Worm (Caenorhabditis elegans) whole organism, L1 larva: ENCODE measurements around the gene C38D4.7.

Source experiments
- C16A3.4 ChIP-seq: fragments of 150-350 bp; optimal IDR thresholded peaks from 2 replicates; lab custom pipeline; 2014; ENCODE audit warnings: missing biosample characterization, missing genetic modification characterization
- Y116A8C.19 ChIP-seq: sonication (generic microtip); optimal IDR thresholded peaks from 2 replicates; lab custom pipeline; 2016; ENCODE audit warnings: missing compliant biosample characterization, missing genetic modification characterization, borderline replicate concordance
- aha-1 ChIP-seq: fragments of 150-350 bp; optimal IDR thresholded peaks from 2 replicates; lab custom pipeline; 2014; ENCODE audit warnings: missing biosample characterization, missing genetic modification characterization
- alr-1 ChIP-seq: fragments of 200-800 bp; sonication (Bioruptor generic); optimal IDR thresholded peaks from 2 replicates; lab custom pipeline; 2018; ENCODE audit warnings: borderline replicate concordance, mild to moderate bottlenecking, missing genetic modification characterization, missing compliant biosample characterization
- aly-2 ChIP-seq: fragments of 150-350 bp; optimal IDR thresholded peaks from 2 replicates; lab custom pipeline; 2014; ENCODE audit warnings: missing biosample characterization, missing genetic modification characterization
- ceh-63 ChIP-seq: fragments of 200-800 bp; sonication (Bioruptor generic); optimal IDR thresholded peaks from 2 replicates; lab custom pipeline; 2018; ENCODE audit warnings: mild to moderate bottlenecking, missing genetic modification characterization, missing compliant biosample characterization
- dsc-1 ChIP-seq: sonication (generic microtip); optimal IDR thresholded peaks from 2 replicates; lab custom pipeline; 2016; ENCODE audit warnings: mild to moderate bottlenecking, missing genetic modification characterization, missing compliant biosample characterization
- efl-1 ChIP-seq, 4 experiments: fragments of 150-350 bp; optimal IDR thresholded peaks in 3 of 4; peaks in 1 of 4; 1 replicate in 1 of 4; 2 replicates in 3 of 4; lab custom pipeline; 2014; ENCODE audit warnings: missing biosample characterization in 2 of 4, missing genetic modification characterization in 2 of 4, missing genetic modification reagents in 2 of 4
- efl-3 ChIP-seq: fragments of 200-800 bp; sonication (Bioruptor generic); optimal IDR thresholded peaks from 2 replicates; lab custom pipeline; 2018; ENCODE audit warnings: mild to moderate bottlenecking, missing genetic modification characterization, missing compliant biosample characterization
- egl-13 ChIP-seq: sonication (generic microtip); optimal IDR thresholded peaks from 2 replicates; lab custom pipeline; 2016; ENCODE audit warnings: missing genotype, missing genetic modification reagents, missing genetic modification characterization, missing compliant biosample characterization
- elt-2 ChIP-seq: sonication (generic microtip); optimal IDR thresholded peaks from 2 replicates; lab custom pipeline; 2016; ENCODE audit warnings: missing genetic modification characterization, mild to moderate bottlenecking, inconsistent platforms, missing compliant biosample characterization, missing genetic modification reagents
- elt-3 ChIP-seq, 6 experiments: fragments of 150-350 bp in 1 of 6; sonication (generic microtip); optimal IDR thresholded peaks; 2 replicates each; lab custom pipeline; 2017 to 2018; ENCODE audit warnings: missing biosample characterization in 6 of 6, missing genetic modification characterization in 6 of 6, inconsistent platforms in 1 of 6
- ets-5 ChIP-seq: fragments of 200-800 bp; sonication (Bioruptor generic); IDR thresholded peaks from 2 replicates; pipeline ENCODE4 v1.3.6; 2022; ENCODE audit warnings: missing genetic modification characterization, missing compliant biosample characterization
- fkh-4 ChIP-seq: sonication (generic microtip); optimal IDR thresholded peaks from 2 replicates; lab custom pipeline; 2016; ENCODE audit warnings: missing compliant biosample characterization, missing genetic modification characterization, borderline replicate concordance
- fkh-8 ChIP-seq: sonication (generic microtip); optimal IDR thresholded peaks from 2 replicates; lab custom pipeline; 2016; ENCODE audit warnings: mild to moderate bottlenecking, missing genetic modification characterization, missing compliant biosample characterization
- fos-1 ChIP-seq: fragments of 150-350 bp; optimal IDR thresholded peaks from 2 replicates; lab custom pipeline; 2014; ENCODE audit warnings: missing biosample characterization, missing genetic modification characterization
- grh-1 ChIP-seq: fragments of 200-800 bp; sonication (Bioruptor generic); IDR thresholded peaks from 2 replicates; pipeline ENCODE4 v1.3.6; 2022; ENCODE audit warnings: missing genetic modification reagents, missing genetic modification characterization, missing compliant biosample characterization
- hpl-2 ChIP-seq: fragments of 150-350 bp; optimal IDR thresholded peaks from 2 replicates; lab custom pipeline; 2014; ENCODE audit warnings: missing biosample characterization, missing genetic modification reagents, missing genetic modification characterization
- jun-1 ChIP-seq: fragments of 150-350 bp; optimal IDR thresholded peaks from 2 replicates; lab custom pipeline; 2014; ENCODE audit warnings: missing biosample characterization, missing genetic modification reagents, missing genetic modification characterization
- lin-15B ChIP-seq: fragments of 150-350 bp; sonication (generic microtip); optimal IDR thresholded peaks from 3 replicates; lab custom pipeline; 2014; ENCODE audit warnings: missing biosample characterization, missing genetic modification characterization
- lir-3 ChIP-seq: sonication (generic microtip); optimal IDR thresholded peaks from 2 replicates; lab custom pipeline; 2016; ENCODE audit warnings: mild to moderate bottlenecking, missing genetic modification characterization, moderate library complexity, missing compliant biosample characterization; ENCODE audit not compliant: poor library complexity
- lsy-2 ChIP-seq, 2 experiments: fragments of 150-350 bp; optimal IDR thresholded peaks; 2 replicates each; lab custom pipeline; 2014; ENCODE audit warnings: missing biosample characterization in 2 of 2, missing genetic modification characterization in 2 of 2
- mep-1 ChIP-seq: fragments of 150-350 bp; optimal IDR thresholded peaks from 2 replicates; lab custom pipeline; 2014; ENCODE audit warnings: missing biosample characterization, missing genetic modification characterization
- nhr-19 ChIP-seq: fragments of 200-800 bp; sonication (Bioruptor generic); conservative IDR thresholded peaks from 2 replicates; pipeline ENCODE4 v1.3.6; 2022; ENCODE audit warnings: missing genetic modification characterization, missing compliant biosample characterization
- nhr-237 ChIP-seq: fragments of 150-350 bp; optimal IDR thresholded peaks from 2 replicates; lab custom pipeline; 2014; ENCODE audit warnings: missing biosample characterization, missing genetic modification characterization
- nhr-28 ChIP-seq: fragments of 150-350 bp; optimal IDR thresholded peaks from 2 replicates; lab custom pipeline; 2014; ENCODE audit warnings: missing biosample characterization, missing genetic modification characterization
- nhr-47 ChIP-seq: sonication (generic microtip); optimal IDR thresholded peaks from 2 replicates; lab custom pipeline; 2016; ENCODE audit warnings: mild to moderate bottlenecking, missing genetic modification characterization, moderate library complexity, missing compliant biosample characterization
- nhr-76 ChIP-seq: sonication (generic microtip); optimal IDR thresholded peaks from 2 replicates; lab custom pipeline; 2017; ENCODE audit warnings: missing biosample characterization, missing genetic modification characterization
- nhr-84 ChIP-seq: sonication (generic microtip); optimal IDR thresholded peaks from 2 replicates; lab custom pipeline; 2017; ENCODE audit warnings: missing biosample characterization, missing genetic modification characterization
- pqm-1 ChIP-seq: sonication (generic microtip); optimal IDR thresholded peaks from 3 replicates; lab custom pipeline; 2017; ENCODE audit warnings: missing biosample characterization, missing genetic modification characterization
- snpc-4 ChIP-seq: fragments of 150-350 bp; optimal IDR thresholded peaks from 2 replicates; lab custom pipeline; 2014; ENCODE audit warnings: missing biosample characterization, missing genetic modification characterization
- sptf-1 ChIP-seq: fragments of 150-350 bp; optimal IDR thresholded peaks from 2 replicates; lab custom pipeline; 2014; ENCODE audit warnings: missing biosample characterization, missing genetic modification characterization
- tbx-2 ChIP-seq: sonication (generic microtip); optimal IDR thresholded peaks from 2 replicates; lab custom pipeline; 2016; ENCODE audit warnings: missing genetic modification characterization, missing compliant biosample characterization
- unc-62 ChIP-seq: fragments of 150-350 bp; optimal IDR thresholded peaks from 2 replicates; lab custom pipeline; 2014; ENCODE audit warnings: missing biosample characterization, missing genetic modification reagents, missing genetic modification characterization
- vab-15 ChIP-seq: sonication (generic microtip); optimal IDR thresholded peaks from 2 replicates; lab custom pipeline; 2017; ENCODE audit warnings: missing genotype, mild to moderate bottlenecking, missing genetic modification characterization, missing compliant biosample characterization
- ztf-4 ChIP-seq: fragments of 150-350 bp; optimal IDR thresholded peaks from 2 replicates; lab custom pipeline; 2014; ENCODE audit warnings: missing biosample characterization, missing genetic modification characterization

C38D4.7 gene

DNA sequence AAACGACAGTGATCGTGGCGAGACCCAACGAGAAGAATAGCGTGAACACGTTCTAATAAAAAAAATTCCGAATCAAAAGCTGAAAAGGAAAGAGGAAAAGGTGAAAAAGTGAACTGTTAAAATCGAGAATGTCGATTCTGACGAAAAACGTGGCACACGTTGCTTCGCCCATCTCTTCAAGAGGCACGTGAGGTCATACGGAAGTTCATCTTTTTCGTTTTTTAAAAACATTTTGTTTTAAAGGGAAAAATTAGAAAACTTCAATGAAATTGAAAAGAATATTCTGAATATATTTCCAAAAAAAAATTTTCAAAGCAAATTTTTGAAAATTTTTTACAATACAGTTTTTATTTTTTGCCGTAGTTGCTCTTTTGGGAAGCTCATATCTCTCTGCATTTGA, at the start of gene C38D4.7:
Gene C38D4.7 (minus strand): TSS at position 101 of the 400 bp plus-strand sequence.
- TF ChIP-seq alr-1 (tag; lab: Kevin White, UChicago) (no peak), nhr-19 (no peak), lir-3 (tag; lab: Kevin White, UChicago) (no peak), lsy-2 (tag; optimal IDR thresholded peaks at IDR 0.05; lab: Kevin White, UChicago) (no peak), nhr-28 (tag; lab: Kevin White, UChicago) (no peak), nhr-237 (tag; lab: Kevin White, UChicago) (no peak), nhr-47 (tag; lab: Kevin White, UChicago) (no peak), fos-1 (tag; lab: Kevin White, UChicago) (no peak), tbx-2 (tag; lab: Kevin White, UChicago) (no peak), ztf-4 (tag; lab: Kevin White, UChicago) (no peak), snpc-4 (tag; lab: Kevin White, UChicago) (no peak), dsc-1 (tag; lab: Kevin White, UChicago) (no peak), Y116A8C.19 (no peak)
- TF ChIP-seq, all 84 proteins: peak for 0

DNA sequence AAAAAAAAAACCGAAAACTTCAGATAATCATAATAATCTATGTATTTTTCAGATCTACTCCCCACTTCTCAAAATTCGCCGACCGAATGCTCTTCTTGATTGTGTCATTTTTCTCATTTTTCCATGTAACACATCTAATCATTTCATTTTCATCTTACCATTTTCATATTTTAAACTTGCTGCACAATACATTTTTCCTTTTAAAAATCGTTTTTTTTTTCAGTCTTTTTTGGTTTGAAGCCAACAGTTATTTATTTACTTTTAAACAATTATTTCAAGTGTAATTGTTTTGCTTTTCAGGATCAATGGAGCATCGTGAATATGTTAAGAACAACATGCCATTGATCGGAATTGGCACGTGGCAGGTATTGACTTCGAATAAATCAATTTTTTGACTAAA, 47.9 kb upstream of the C38D4.7 start, which contains the start of gene C35D10.6:
Gene C35D10.6 (plus strand): TSS at position 301 of the 400 bp plus-strand sequence.
- TF ChIP-seq efl-1 (optimal IDR thresholded peaks at IDR 0.05; lab: Kevin White, UChicago) (no peak), efl-1 (GFP tag; optimal IDR thresholded peaks at IDR 0.05 in 1 of 2; lab: Kevin White, UChicago) (peak in 1 of 2 experiments; percentile 76), nhr-84 (tag; lab: Kevin White, UChicago) (no peak)

DNA sequence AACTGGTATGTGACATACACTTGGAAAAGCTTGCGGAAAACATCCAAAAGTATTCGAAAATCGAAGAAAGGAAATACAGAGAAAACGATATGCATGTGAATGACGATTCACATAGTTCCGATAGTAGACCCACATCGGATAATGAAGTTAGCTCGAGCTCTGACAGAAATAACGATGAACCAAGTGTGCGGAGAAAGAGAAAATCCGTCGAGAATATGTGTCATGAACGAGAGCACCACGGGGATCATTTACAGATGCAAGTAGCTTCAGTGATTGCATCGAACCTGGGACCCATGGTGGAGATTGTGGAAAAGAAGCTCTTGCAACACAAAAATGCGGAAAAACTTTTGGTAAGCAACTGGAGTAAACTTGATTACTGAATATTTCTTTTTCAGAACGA, 45.9 kb upstream of the C38D4.7 start:
- no peak for TF ChIP-seq aha-1 (tag; lab: Kevin White, UChicago)
- TF ChIP-seq nhr-28 (tag; lab: Kevin White, UChicago), result no peak
- no peak for TF ChIP-seq dsc-1 (tag; lab: Kevin White, UChicago)
- no peak for TF ChIP-seq lin-15B (tag; lab: Kevin White, UChicago)
- TF ChIP-seq ets-5, result no peak
- TF ChIP-seq nhr-84 (tag; lab: Kevin White, UChicago), result no peak
- no peak for TF ChIP-seq efl-3

DNA sequence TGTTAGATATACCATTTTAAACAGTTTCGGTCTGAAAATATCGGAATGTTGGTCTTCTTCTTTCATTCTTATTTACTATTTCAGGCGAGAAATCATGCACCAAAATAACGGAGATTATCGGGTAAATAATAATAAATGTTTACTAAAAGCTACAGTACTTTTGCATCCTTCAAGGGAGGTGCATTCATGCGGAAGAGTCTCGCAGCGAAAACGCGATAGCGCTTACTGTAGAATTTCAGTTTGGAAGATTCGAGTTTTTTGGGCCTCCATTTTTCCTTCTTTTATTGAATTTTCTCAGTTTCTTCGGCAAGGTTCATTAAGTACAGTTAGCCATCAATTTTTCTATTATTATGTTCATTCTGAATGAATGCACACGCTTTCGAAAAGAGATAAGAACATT, 45.0 kb upstream of the C38D4.7 start, which contains the start of gene C35D10.7:
Gene C35D10.7 (plus strand): TSS at position 85 of the 400 bp plus-strand sequence.
- TF ChIP-seq nhr-19 (no peak), snpc-4 (tag; lab: Kevin White, UChicago) (no peak)

DNA sequence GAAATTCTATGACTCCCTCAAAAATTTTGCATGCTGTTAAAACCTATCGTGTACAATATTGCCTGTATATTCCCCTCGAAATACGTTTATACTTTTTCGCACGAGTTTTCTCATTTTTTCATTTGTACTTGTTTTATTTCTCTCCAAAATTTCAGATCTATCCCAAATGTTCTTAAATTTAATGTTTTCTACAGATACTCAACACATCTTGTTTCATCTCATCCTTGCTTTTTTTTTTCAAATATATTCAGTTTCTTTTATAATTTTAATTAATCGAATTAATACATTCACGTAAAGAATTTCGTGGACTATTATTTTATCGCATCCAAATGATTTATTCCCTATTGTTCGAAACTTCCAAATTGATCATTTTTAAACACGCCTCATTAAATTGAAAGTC, 43.8 kb upstream of the C38D4.7 start, which contains the start of gene C35D10.8:
Gene C35D10.8 (plus strand): TSS at position 301 of the 400 bp plus-strand sequence.
- TF ChIP-seq ceh-63 (GFP tag; lab: Kevin White, UChicago) (no peak), elt-2 (no peak), fkh-4 (tag; lab: Kevin White, UChicago) (no peak), nhr-76 (tag; lab: Kevin White, UChicago) (no peak), unc-62 (GFP tag; lab: Kevin White, UChicago) (no peak), fkh-8 (tag; lab: Kevin White, UChicago) (no peak), sptf-1 (tag; lab: Kevin White, UChicago) (no peak), elt-3 (tag; optimal IDR thresholded peaks at IDR 0.05; lab: Kevin White, UChicago) (no peak), aly-2 (no peak), hpl-2 (GFP tag; lab: Kevin White, UChicago) (no peak), mep-1 (tag; lab: Kevin White, UChicago) (no peak), tbx-2 (tag; lab: Kevin White, UChicago) (no peak), jun-1 (tag; lab: Kevin White, UChicago) (no peak), vab-15 (tag; lab: Kevin White, UChicago) (no peak), egl-13 (tag; lab: Kevin White, UChicago) (no peak), grh-1 (GFP tag; lab: Robert Waterston, UW) (no peak), pqm-1 (tag; lab: Kevin White, UChicago) (no peak), efl-3 (no peak), C16A3.4 (tag; lab: Kevin White, UChicago) (no peak)
